Worm (Caenorhabditis elegans) whole organism, L4 larva: ENCODE measurements around the gene lact-5.

ENCODE experiments used
- D1046.2 ChIP-seq: fragments of 200-800 bp; sonication (Bioruptor generic); IDR thresholded peaks from 2 replicates; pipeline ENCODE4 v1.3.6; 2022; ENCODE audit warnings: missing genetic modification characterization, missing compliant biosample characterization
- F44E2.7 ChIP-seq: fragments of 200-800 bp; sonication (Bioruptor generic); IDR thresholded peaks from 2 replicates; pipeline ENCODE4 v2.1.2; 2022; ENCODE audit warnings: missing genetic modification characterization, missing compliant biosample characterization
- aly-2 ChIP-seq: sonication (generic microtip); optimal IDR thresholded peaks from 2 replicates; lab custom pipeline; 2018; ENCODE audit warnings: missing biosample characterization, missing genetic modification characterization
- ama-1 ChIP-seq: fragments of 150-350 bp; optimal IDR thresholded peaks from 2 replicates; lab custom pipeline; 2014; ENCODE audit warnings: inconsistent platforms, mixed read lengths
- ces-1 ChIP-seq: fragments of 150-350 bp; sonication (generic microtip); optimal IDR thresholded peaks from 4 replicates; lab custom pipeline; 2014; ENCODE audit warnings: missing biosample characterization, missing genetic modification reagents, missing genetic modification characterization
- dve-1 ChIP-seq: sonication (generic microtip); optimal IDR thresholded peaks from 2 replicates; lab custom pipeline; 2017; ENCODE audit warnings: antibody characterized with exemption, mild to moderate bottlenecking, missing genetic modification characterization, missing compliant biosample characterization; ENCODE audit not compliant: insufficient read depth
- egl-27 ChIP-seq: sonication (generic microtip); optimal IDR thresholded peaks from 3 replicates; lab custom pipeline; 2017; ENCODE audit warnings: missing biosample characterization, missing genetic modification reagents, missing genetic modification characterization
- fos-1 ChIP-seq: fragments of 150-350 bp; optimal IDR thresholded peaks from 2 replicates; lab custom pipeline; 2014; ENCODE audit warnings: missing biosample characterization, missing genetic modification characterization
- hif-1 ChIP-seq, 2 experiments: sonication (generic microtip); optimal IDR thresholded peaks; 2 replicates each; lab custom pipeline; 2016 to 2017; ENCODE audit warnings: missing compliant biosample characterization in 2 of 2, missing genetic modification characterization in 2 of 2, missing genetic modification reagents in 2 of 2, missing genotype in 2 of 2, mild to moderate bottlenecking in 1 of 2
- lin-13 ChIP-seq: fragments of 150-350 bp; optimal IDR thresholded peaks from 2 replicates; lab custom pipeline; 2014; ENCODE audit warnings: missing biosample characterization, missing genetic modification reagents, missing genetic modification characterization
- nhr-237 ChIP-seq: sonication (generic microtip); optimal IDR thresholded peaks from 2 replicates; lab custom pipeline; 2017; ENCODE audit warnings: missing biosample characterization, missing genetic modification characterization
- unc-130 ChIP-seq: sonication (generic microtip); optimal IDR thresholded peaks from 2 replicates; lab custom pipeline; 2016; ENCODE audit warnings: missing genetic modification reagents, missing genetic modification characterization, missing compliant biosample characterization
- ztf-11 ChIP-seq: fragments of 150-350 bp; optimal IDR thresholded peaks from 2 replicates; lab custom pipeline; 2014; ENCODE audit warnings: missing biosample characterization, missing genetic modification characterization

DNA sequence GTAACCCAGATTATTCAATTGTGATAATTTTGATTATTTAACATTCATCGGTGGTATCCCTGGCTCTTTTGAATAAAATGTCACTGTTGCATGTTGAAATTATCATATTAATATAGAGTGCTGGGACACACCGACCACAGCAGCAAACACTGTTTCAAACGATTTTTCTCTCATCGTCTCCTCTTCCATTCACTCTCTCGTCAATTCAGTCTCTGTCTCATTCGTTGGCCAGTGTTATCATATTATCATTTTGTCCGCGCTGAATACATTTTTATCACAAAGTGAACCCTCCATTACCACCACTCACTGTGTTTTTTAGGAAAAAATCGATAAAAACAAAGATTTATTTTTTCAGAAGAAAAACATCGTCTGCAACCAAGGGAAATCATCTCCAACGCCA is 35.5 kb upstream of the lact-5 start:
- TF ChIP-seq ztf-11 (tag; lab: Kevin White, UChicago) (no peak), lin-13 (GFP tag; lab: Kevin White, UChicago) (no peak), fos-1 (tag; lab: Kevin White, UChicago) (no peak), unc-130 (GFP tag; lab: Kevin White, UChicago) (no peak), D1046.2 (GFP tag; lab: Robert Waterston, UW) (no peak), nhr-237 (no peak), dve-1 (tag; lab: Kevin White, UChicago) (peak; percentile 48), egl-27 (tag; lab: Kevin White, UChicago) (no peak), hif-1 (tag; optimal IDR thresholded peaks at IDR 0.05; lab: Kevin White, UChicago) (no peak), F44E2.7 (GFP tag; lab: Robert Waterston, UW) (no peak), aly-2 (tag; lab: Kevin White, UChicago) (no peak), ces-1 (no peak), ama-1 (no peak)
